ENCODE assay signal across 3 fruit fly cellular contexts in the genomic region with DNA sequence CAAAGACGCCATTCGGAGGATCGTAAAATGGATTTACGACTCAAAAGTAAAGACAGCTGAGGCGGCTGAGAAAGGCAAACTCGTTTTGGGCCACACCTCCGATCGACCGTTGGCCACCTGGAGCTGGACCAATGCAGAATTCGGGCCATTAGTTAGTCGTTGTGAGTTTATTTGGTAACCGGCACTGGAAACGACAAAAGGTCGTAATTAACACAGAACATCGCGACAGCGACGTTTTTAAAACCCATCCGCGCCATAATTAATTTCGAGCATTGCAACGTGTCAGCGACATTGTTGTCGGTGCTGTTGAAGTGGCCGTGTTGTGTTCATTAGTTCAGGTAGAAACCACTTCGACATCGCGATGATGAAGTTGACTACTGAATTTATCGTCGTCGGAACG.
A peak's percentile ranks its signal among the peaks of the same experiment; 100 is the strongest.
TF ChIP-seq lines count a peak whose summit lies in the region.

No protein-coding gene starts in this region.

- peak; percentile 41 to 58 for TF ChIP-seq CTCF in S2 (optimal IDR thresholded peaks at IDR 0.05; lab: Kevin White, UChicago)
- no peak for TF ChIP-seq CTCF in whole organism, embryonic (GFP tag; optimal IDR thresholded peaks at IDR 0.05; lab: Kevin White, UChicago)

TF ChIP-seq in whole organism, embryonic, 481 proteins besides CTCF, POLR2A, EP300 and RAD21:
- TF ChIP-seq tin (GFP tag; optimal IDR thresholded peaks at IDR 0.05; lab: Kevin White, UChicago) (no peak), CG15601 (tag; optimal IDR thresholded peaks at IDR 0.05; lab: Kevin White, UChicago) (no peak), D (optimal IDR thresholded peaks at IDR 0.05; lab: Kevin White, UChicago) (no peak), D (GFP tag; optimal IDR thresholded peaks at IDR 0.05; lab: Kevin White, UChicago) (no peak), CG6791 (GFP tag; IDR thresholded peaks at IDR 0.05; lab: Robert Waterston, UW; ENCODE audit: partially characterized antibody) (0 out of 3 replicates have a peak, but pooled peaks have one; percentile 17), H2.0 (GFP tag; IDR thresholded peaks at IDR 0.05; lab: Robert Waterston, UW) (no peak), abd-A (tag; optimal IDR thresholded peaks at IDR 0.05; lab: Kevin White, UChicago) (peak; percentile 96), cad (GFP tag; optimal IDR thresholded peaks at IDR 0.05; lab: Kevin White, UChicago) (no peak), Med (GFP tag; lab: Kevin White, UChicago) (peak; percentile 3), CG16779 (GFP tag; IDR thresholded peaks at IDR 0.05; lab: Robert Waterston, UW) (no peak), HLH3B (GFP tag; IDR thresholded peaks at IDR 0.05; lab: Robert Waterston, UW) (0 out of 2 replicates have a peak, but pooled peaks have one; percentile 13), esg (GFP tag; conservative IDR thresholded peaks at IDR 0.05; lab: Robert Waterston, UW) (no peak), ci (GFP tag; IDR thresholded peaks at IDR 0.05; lab: Robert Waterston, UW) (0 out of 3 replicates have a peak, but pooled peaks have one; percentile 26), Gsc (GFP tag; IDR thresholded peaks at IDR 0.05; lab: Robert Waterston, UW) (no peak), chinmo (GFP tag; IDR thresholded peaks at IDR 0.05; lab: Robert Waterston, UW; ENCODE audit: partially characterized antibody) (0 out of 4 replicates have a peak, but pooled peaks have one; percentile 24), CG3995 (GFP tag; optimal IDR thresholded peaks at IDR 0.05; lab: Kevin White, UChicago) (no peak), zen (tag; optimal IDR thresholded peaks at IDR 0.05; lab: Kevin White, UChicago) (no peak), nerfin-2 (GFP tag; IDR thresholded peaks at IDR 0.05; lab: Robert Waterston, UW; ENCODE audit: partially characterized antibody) (no peak), Nf-YC (tag; optimal IDR thresholded peaks at IDR 0.05; lab: Kevin White, UChicago) (peak; percentile 80), Nf-YB (GFP tag; optimal IDR thresholded peaks at IDR 0.05; lab: Kevin White, UChicago) (peak; percentile 87), vvl (GFP tag; IDR thresholded peaks at IDR 0.05; lab: Robert Waterston, UW) (peak; percentile 34; the same call in 1 of the 2 replicates), z (GFP tag; IDR thresholded peaks at IDR 0.05; lab: Robert Waterston, UW) (0 out of 3 replicates have a peak, but pooled peaks have one; percentile 53), lov (optimal IDR thresholded peaks at IDR 0.05; lab: Kevin White, UChicago) (no peak), lov (GFP tag; IDR thresholded peaks at IDR 0.05; lab: Robert Waterston, UW) (0 out of 3 replicates have a peak, but pooled peaks have one; percentile 26), kni (GFP tag; optimal IDR thresholded peaks at IDR 0.05; lab: Kevin White, UChicago) (peak; percentile 65)

TF ChIP-seq in whole organism, prepupa, 60 proteins besides CTCF, POLR2A, EP300 and RAD21:
- TF ChIP-seq cyc (GFP tag; optimal IDR thresholded peaks at IDR 0.05; lab: Kevin White, UChicago) (no peak), dsx (GFP tag; optimal IDR thresholded peaks at IDR 0.05; lab: Kevin White, UChicago; ENCODE audit: poor library complexity, severe bottlenecking) (peak; percentile 70)
TF ChIP-seq in whole organism, prepupa: peak in this region for 1.
